Fruit fly (Drosophila melanogaster): ENCODE results near the gene CG15385.

Gene CG15385

dm6 chr2L:2220573-2221332, 8.4 kb upstream of the CG15385 start, which contains the start of gene papi (continued):
- TF ChIP-seq amos (GFP tag; IDR thresholded peaks at IDR 0.05; ENCODE audit: partially characterized antibody): no peak; the same call in 1 of the 2 replicates
- TF ChIP-seq croc (GFP tag; conservative IDR thresholded peaks at IDR 0.05): no peak
- TF ChIP-seq pzg (GFP tag; optimal IDR thresholded peaks at IDR 0.05): peak; percentile 67
- no peak for TF ChIP-seq CG3838 (GFP tag; optimal IDR thresholded peaks at IDR 0.05)
- TF ChIP-seq CG8281 (tag; optimal IDR thresholded peaks at IDR 0.05): no peak
- TF ChIP-seq CG30431 (GFP tag; optimal IDR thresholded peaks at IDR 0.05): no peak
- TF ChIP-seq vvl (GFP tag; IDR thresholded peaks at IDR 0.05): no peak
- no peak for TF ChIP-seq ttk (GFP tag; IDR thresholded peaks at IDR 0.05)
- TF ChIP-seq ewg (GFP tag; optimal IDR thresholded peaks at IDR 0.05): no peak
- TF ChIP-seq Kr (GFP tag; optimal IDR thresholded peaks at IDR 0.05): no peak
- peak; percentile 13 for TF ChIP-seq CG17829 (tag; optimal IDR thresholded peaks at IDR 0.05)
- no peak for TF ChIP-seq Xrp1 (GFP tag; IDR thresholded peaks at IDR 0.05)
- TF ChIP-seq ato (GFP tag; IDR thresholded peaks at IDR 0.05; ENCODE audit: partially characterized antibody): no peak
- no peak for TF ChIP-seq sim (GFP tag; IDR thresholded peaks at IDR 0.05)
- no peak for TF ChIP-seq repo (GFP tag; optimal IDR thresholded peaks at IDR 0.05)
- TF ChIP-seq CG13775 (GFP tag; optimal IDR thresholded peaks at IDR 0.05): no peak
- no peak for TF ChIP-seq pan (optimal IDR thresholded peaks at IDR 0.05)
- TF ChIP-seq pan (GFP tag; optimal IDR thresholded peaks at IDR 0.05 in 1 of 2, IDR thresholded peaks at IDR 0.05 in 1 of 2): no peak
- no peak for TF ChIP-seq stc (GFP tag; IDR thresholded peaks at IDR 0.05)
- TF ChIP-seq unc-4 (GFP tag; IDR thresholded peaks at IDR 0.05; ENCODE audit: partially characterized antibody): no peak
- no peak for TF ChIP-seq CTCF (GFP tag; optimal IDR thresholded peaks at IDR 0.05)
- no peak for TF ChIP-seq ssp (GFP tag; IDR thresholded peaks at IDR 0.05)
- peak; percentile 43 for TF ChIP-seq abd-A (tag; optimal IDR thresholded peaks at IDR 0.05)
- peak; percentile 21 for TF ChIP-seq CG13894 (tag; optimal IDR thresholded peaks at IDR 0.05)
- no peak for TF ChIP-seq dan (GFP tag; IDR thresholded peaks at IDR 0.05)
- TF ChIP-seq CG11560 (tag; IDR thresholded peaks at IDR 0.05): no peak
- no peak for TF ChIP-seq lilli (GFP tag; optimal IDR thresholded peaks at IDR 0.05)
- no peak for TF ChIP-seq CG3726 (GFP tag; IDR thresholded peaks at IDR 0.05)
- TF ChIP-seq nerfin-1 (tag; optimal IDR thresholded peaks at IDR 0.05): peak; percentile 90
- no peak for TF ChIP-seq Bdp1 (GFP tag; optimal IDR thresholded peaks at IDR 0.05)
- TF ChIP-seq gro (GFP tag; optimal IDR thresholded peaks at IDR 0.05): peak; percentile 31
- TF ChIP-seq CG11695 (GFP tag; IDR thresholded peaks at IDR 0.05): no peak
- no peak for TF ChIP-seq tio (GFP tag; optimal IDR thresholded peaks at IDR 0.05)
- no peak for TF ChIP-seq CG8478 (optimal IDR thresholded peaks at IDR 0.05)
- TF ChIP-seq trh (GFP tag; optimal IDR thresholded peaks at IDR 0.05): no peak
- peak; percentile 3 for TF ChIP-seq phol (tag; optimal IDR thresholded peaks at IDR 0.05)
- TF ChIP-seq Dfd (GFP tag; optimal IDR thresholded peaks at IDR 0.05): no peak
- no peak for TF ChIP-seq en (GFP tag; optimal IDR thresholded peaks at IDR 0.05)
- TF ChIP-seq crol (GFP tag; IDR thresholded peaks at IDR 0.05): no peak
- no peak for TF ChIP-seq tap (tag; optimal IDR thresholded peaks at IDR 0.05)
- no peak for TF ChIP-seq CG18619 (GFP tag; optimal IDR thresholded peaks at IDR 0.05)
- peak; percentile 22 for TF ChIP-seq luna (GFP tag; optimal IDR thresholded peaks at IDR 0.05)
- peak; percentile 62 for TF ChIP-seq MESR4 (GFP tag; optimal IDR thresholded peaks at IDR 0.05)
- no peak for TF ChIP-seq gcm2 (GFP tag; optimal IDR thresholded peaks at IDR 0.05)
- no peak for TF ChIP-seq Hr39 (optimal IDR thresholded peaks at IDR 0.05)
- no peak for TF ChIP-seq ap (GFP tag; IDR thresholded peaks at IDR 0.05)
- no peak for TF ChIP-seq cato (GFP tag; optimal IDR thresholded peaks at IDR 0.05; ENCODE audit: borderline replicate concordance)
- TF ChIP-seq bigmax (GFP tag; optimal IDR thresholded peaks at IDR 0.05): no peak
- TF ChIP-seq fd96Cb (tag; optimal IDR thresholded peaks at IDR 0.05): no peak
- no peak for TF ChIP-seq CG15601 (tag; optimal IDR thresholded peaks at IDR 0.05)
- no peak for TF ChIP-seq Fer3 (tag; optimal IDR thresholded peaks at IDR 0.05)
- TF ChIP-seq Sry-δ (GFP tag; optimal IDR thresholded peaks at IDR 0.05): peak; percentile 26
